Worm (Caenorhabditis elegans) whole organism, L4 larva: ENCODE measurements around the gene F33H12.7.

Source experiments
- Y48G9A.11 ChIP-seq: fragments of 200-800 bp; sonication (Bioruptor generic); IDR thresholded peaks from 2 replicates; pipeline ENCODE4 v1.3.6; 2022; ENCODE audit warnings: missing genetic modification reagents, missing genetic modification characterization, missing compliant biosample characterization
- attf-4 ChIP-seq: sonication (generic microtip); optimal IDR thresholded peaks from 3 replicates; lab custom pipeline; 2017; ENCODE audit warnings: missing biosample characterization, missing genetic modification characterization
- daf-12 ChIP-seq: fragments of 150-350 bp; optimal IDR thresholded peaks from 2 replicates; lab custom pipeline; 2014; ENCODE audit warnings: missing biosample characterization, missing genetic modification reagents, missing genetic modification characterization
- dmd-6 ChIP-seq: fragments of 200-800 bp; sonication (Bioruptor generic); IDR thresholded peaks from 2 replicates; pipeline ENCODE4 v1.3.6; 2022; ENCODE audit warnings: missing genetic modification reagents, missing genetic modification characterization, missing compliant biosample characterization
- egl-43 ChIP-seq: fragments of 200-800 bp; sonication (Bioruptor generic); IDR thresholded peaks from 2 replicates; pipeline ENCODE4 v1.3.6; 2022; ENCODE audit warnings: missing genetic modification reagents, missing genetic modification characterization, missing compliant biosample characterization
- hlh-30 ChIP-seq: sonication (generic microtip); optimal IDR thresholded peaks from 2 replicates; lab custom pipeline; 2017; ENCODE audit warnings: antibody characterized with exemption, mild to moderate bottlenecking, missing genetic modification characterization, missing compliant biosample characterization; ENCODE audit not compliant: insufficient read depth
- nhr-237 ChIP-seq: sonication (generic microtip); optimal IDR thresholded peaks from 2 replicates; lab custom pipeline; 2017; ENCODE audit warnings: missing biosample characterization, missing genetic modification characterization
- nhr-25 ChIP-seq: sonication (generic microtip); optimal IDR thresholded peaks from 2 replicates; lab custom pipeline; 2017; ENCODE audit warnings: missing genetic modification characterization, mild to moderate bottlenecking, missing compliant biosample characterization, antibody characterized with exemption, moderate library complexity, borderline replicate concordance; ENCODE audit not compliant: insufficient read depth
- nhr-28 ChIP-seq: fragments of 150-350 bp; optimal IDR thresholded peaks from 2 replicates; lab custom pipeline; 2014; ENCODE audit warnings: missing biosample characterization, missing genetic modification characterization
- nhr-48 ChIP-seq: sonication (generic microtip); optimal IDR thresholded peaks from 2 replicates; lab custom pipeline; 2016; ENCODE audit warnings: mild to moderate bottlenecking, missing genetic modification characterization, missing compliant biosample characterization
- pha-4 ChIP-seq, 2 experiments: fragments of 150-350 bp in 1 of 2; fragments of 200-800 bp in 1 of 2; sonication (Bioruptor generic) in 1 of 2; IDR thresholded peaks in 1 of 2; optimal IDR thresholded peaks in 1 of 2; 2 replicates each; pipeline versions ENCODE4 v1.3.6 to Lab custom; 2014 to 2022; ENCODE audit warnings: missing genetic modification characterization in 2 of 2, missing genetic modification reagents in 2 of 2, missing biosample characterization in 1 of 2, missing compliant biosample characterization in 1 of 2
- pqm-1 ChIP-seq: sonication (generic microtip); optimal IDR thresholded peaks from 2 replicates; lab custom pipeline; 2017; ENCODE audit warnings: missing biosample characterization, missing genetic modification characterization
- unc-39 ChIP-seq: sonication (generic microtip); optimal IDR thresholded peaks from 2 replicates; lab custom pipeline; 2017; ENCODE audit warnings: missing biosample characterization, missing genetic modification characterization
- unc-62 ChIP-seq, 3 experiments: fragments of 150-350 bp in 1 of 3; sonication (generic microtip); optimal IDR thresholded peaks in 2 of 3; peaks in 1 of 3; 1 replicate in 1 of 3; 2 replicates in 2 of 3; lab custom pipeline; 2014 to 2017; ENCODE audit warnings: missing biosample characterization in 3 of 3, missing genetic modification characterization in 3 of 3, missing genetic modification reagents in 3 of 3, missing genotype in 1 of 3

- no peak for TF ChIP-seq nhr-237
- no peak for TF ChIP-seq nhr-25 (tag; lab: Kevin White, UChicago)
- TF ChIP-seq pqm-1, result peak; percentile 77
- TF ChIP-seq pha-4 (GFP tag; IDR thresholded peaks at IDR 0.05; lab: Robert Waterston, UW), result no peak
- TF ChIP-seq pha-4 (tag; optimal IDR thresholded peaks at IDR 0.05; lab: Kevin White, UChicago), result no peak
- TF ChIP-seq Y48G9A.11, result no peak
- no peak for TF ChIP-seq nhr-48 (tag; lab: Kevin White, UChicago)
- no peak for TF ChIP-seq hlh-30
- no peak for TF ChIP-seq attf-4 (tag; lab: Kevin White, UChicago)
- no peak for TF ChIP-seq daf-12 (tag; lab: Kevin White, UChicago)
- no peak for TF ChIP-seq egl-43
- TF ChIP-seq unc-62 (GFP tag; optimal IDR thresholded peaks at IDR 0.05 in 1 of 2; lab: Kevin White, UChicago), result no peak
- no peak for TF ChIP-seq unc-62 (tag; optimal IDR thresholded peaks at IDR 0.05; lab: Kevin White, UChicago)
- TF ChIP-seq unc-39 (tag; lab: Kevin White, UChicago), result no peak
- peak; percentile 62 for TF ChIP-seq dmd-6 (GFP tag; lab: Robert Waterston, UW)
- TF ChIP-seq nhr-28, result peak; percentile 65
These were observed 23.6 kb upstream of the F33H12.7 start, which contains the start of gene sri-38 for ce11 chrII:2610202-2610912.
